Fruit fly (Drosophila melanogaster) whole organism: ENCODE measurements around the gene CG5877.

ENCODE experiments used
- CG8478 ChIP-seq: fragments of >200 bp; optimal IDR thresholded peaks from 2 replicates; lab custom pipeline; 2018; ENCODE audit warnings: inconsistent platforms
- pan ChIP-seq: fragments of >200 bp; optimal IDR thresholded peaks from 2 replicates; lab custom pipeline; 2017
- usp ChIP-seq: fragments of >200 bp; optimal IDR thresholded peaks from 2 replicates; lab custom pipeline; 2017; ENCODE audit warnings: missing biosample characterization, missing genetic modification characterization, mixed read lengths

dm6 chrX:15320973-15321372, 28.1 kb downstream of the CG5877 start:
- no peak for TF ChIP-seq usp
- no peak for TF ChIP-seq CG8478 (lab: Kevin White, UChicago)
- TF ChIP-seq pan (lab: Kevin White, UChicago) = no peak
